Worm (Caenorhabditis elegans) whole organism, L4/young adult: ENCODE results near the gene srg-23.

Experiments used
- W03F9.2 ChIP-seq: fragments of 150-350 bp; optimal IDR thresholded peaks from 2 replicates; lab custom pipeline; 2014; ENCODE audit warnings: missing biosample characterization, missing genetic modification characterization
- dao-5 ChIP-seq: sonication (generic microtip); optimal IDR thresholded peaks from 2 replicates; lab custom pipeline; 2016; ENCODE audit warnings: missing genotype, missing genetic modification characterization, moderate library complexity, missing compliant biosample characterization
- him-1 ChIP-seq: sonication (generic microtip); optimal IDR thresholded peaks from 2 replicates; lab custom pipeline; 2016; ENCODE audit warnings: missing genotype, missing genetic modification reagents, missing genetic modification characterization, missing compliant biosample characterization

The srg-23 gene

DNA sequence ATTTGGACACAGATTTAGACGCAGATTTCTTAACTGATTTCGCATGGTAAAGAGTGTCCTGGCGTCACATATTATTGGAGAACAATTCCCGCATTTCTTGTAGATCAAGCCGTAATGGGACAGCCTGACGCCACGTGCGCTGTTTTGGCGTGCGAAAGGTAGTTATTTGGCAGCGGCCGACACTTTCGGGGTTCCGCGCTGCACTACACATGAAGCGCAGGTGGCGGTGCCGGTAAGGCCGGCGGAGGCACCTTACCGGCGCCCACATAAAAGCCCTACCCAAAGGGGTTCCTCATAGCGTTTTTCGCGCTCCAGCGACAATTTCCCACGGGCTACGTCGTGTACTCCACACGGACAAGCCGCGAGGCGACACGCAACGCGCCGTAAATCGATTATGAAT lies 14.1 kb upstream of the srg-23 start:
- TF ChIP-seq dao-5 = no peak
- TF ChIP-seq him-1 (tag; lab: Kevin White, UChicago) = no peak

ce11 chrII:3109533-3109932 lies 13.6 kb upstream of the srg-23 start:
- no peak for TF ChIP-seq him-1 (tag; lab: Kevin White, UChicago)
- TF ChIP-seq dao-5 = no peak
- TF ChIP-seq W03F9.2 = no peak

ce11 chrII:3108101-3108500 lies 12.1 kb upstream of the srg-23 start:
- no peak for TF ChIP-seq W03F9.2

- TF ChIP-seq dao-5 (no peak), him-1 (tag; lab: Kevin White, UChicago) (no peak), W03F9.2 (no peak)
Measured at ce11 chrII:3105765-3106164, 9.8 kb upstream of the srg-23 start, which contains the start of gene clec-122. Gene clec-122 (plus strand): TSS chrII:3106065.

DNA sequence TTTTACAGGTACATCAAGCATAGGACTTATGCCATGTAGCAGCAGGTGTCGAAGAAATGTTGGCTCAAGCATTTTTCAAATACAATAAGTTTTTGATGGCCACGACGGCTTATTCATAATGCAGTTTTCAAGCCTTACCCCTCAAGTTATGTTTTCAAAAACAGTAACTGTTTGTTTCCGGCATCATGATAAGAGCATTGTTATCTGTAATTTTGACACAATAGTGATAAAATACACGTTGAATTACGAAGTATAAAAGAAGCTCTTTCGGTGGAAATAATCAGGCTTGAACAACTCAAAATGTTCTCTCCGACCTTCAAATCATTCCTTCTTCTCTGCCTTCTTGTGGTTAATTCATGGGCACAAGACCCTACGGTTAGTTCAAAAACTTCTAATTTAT lies 6.1 kb upstream of the srg-23 start, which contains the start of gene clec-121:
TSS of gene clec-121 (plus strand) at position 301 of the 400 bp plus-strand sequence.
- TF ChIP-seq him-1 (tag; lab: Kevin White, UChicago) (no peak), dao-5 (no peak), W03F9.2 (no peak)

ce11 chrII:3100546-3100945 lies 4.6 kb upstream of the srg-23 start, which contains the start of gene srg-24:
Gene srg-24 (minus strand): TSS chrII:3100646.
- TF ChIP-seq W03F9.2 (no peak), dao-5 (no peak), him-1 (tag; lab: Kevin White, UChicago) (no peak)

DNA sequence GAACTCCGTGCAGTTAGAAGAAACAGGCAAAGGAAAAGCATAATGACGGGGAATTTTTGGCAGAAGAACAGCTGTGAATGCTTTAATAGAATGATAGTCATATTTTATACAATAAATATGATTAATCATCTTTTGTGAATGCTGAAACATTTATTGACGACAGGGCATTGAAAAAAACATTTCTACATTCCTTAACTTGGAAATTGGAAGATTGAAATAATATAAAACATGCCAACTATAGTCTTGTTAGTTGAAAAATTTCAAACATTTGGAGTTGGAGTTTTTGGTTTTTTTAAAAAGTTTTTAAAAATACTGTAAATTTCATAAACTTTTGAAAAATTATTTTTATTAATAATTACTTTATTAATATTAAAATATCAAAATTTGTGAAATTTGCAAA lies 897 bp upstream of the srg-23 start, which contains the start of gene Y25C1A.14:
TSS of gene Y25C1A.14 (minus strand) at position 101 of the 400 bp plus-strand sequence.
- TF ChIP-seq W03F9.2 (no peak), him-1 (tag; lab: Kevin White, UChicago) (no peak), dao-5 (no peak)

ce11 chrII:3093352-3093751 lies 2.6 kb downstream of the srg-23 start, which contains the start of gene srg-22:
Gene srg-22 (minus strand): TSS chrII:3093452.
- TF ChIP-seq him-1 (tag; lab: Kevin White, UChicago) (no peak), dao-5 (no peak), W03F9.2 (no peak)

DNA sequence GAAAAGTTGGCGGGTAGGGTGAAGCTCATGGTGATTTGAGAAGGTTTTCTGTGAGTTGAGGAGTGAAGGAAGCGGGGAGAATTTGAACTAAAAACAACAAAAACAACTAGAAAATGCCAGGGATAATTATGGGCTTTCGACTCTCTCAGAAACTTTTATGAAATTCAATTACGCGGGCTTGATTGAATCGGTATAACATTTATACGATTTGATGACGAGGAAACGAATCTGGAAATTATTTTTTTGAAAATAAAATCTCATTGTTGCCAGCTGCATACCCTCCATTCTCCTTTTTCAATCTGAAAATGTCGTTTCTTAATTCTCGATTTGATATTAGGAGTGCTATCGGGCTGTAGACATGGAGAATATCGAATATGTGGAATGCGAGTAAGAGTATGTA lies 4.7 kb downstream of the srg-23 start, which contains the start of gene srg-21:
TSS of gene srg-21 (minus strand) at position 101 of the 400 bp plus-strand sequence.
- no peak for TF ChIP-seq dao-5
- TF ChIP-seq W03F9.2 = no peak
- TF ChIP-seq him-1 (tag; lab: Kevin White, UChicago) = no peak

- TF ChIP-seq W03F9.2 = no peak
Measured at ce11 chrII:3087134-3087533, 8.8 kb downstream of the srg-23 start.

DNA sequence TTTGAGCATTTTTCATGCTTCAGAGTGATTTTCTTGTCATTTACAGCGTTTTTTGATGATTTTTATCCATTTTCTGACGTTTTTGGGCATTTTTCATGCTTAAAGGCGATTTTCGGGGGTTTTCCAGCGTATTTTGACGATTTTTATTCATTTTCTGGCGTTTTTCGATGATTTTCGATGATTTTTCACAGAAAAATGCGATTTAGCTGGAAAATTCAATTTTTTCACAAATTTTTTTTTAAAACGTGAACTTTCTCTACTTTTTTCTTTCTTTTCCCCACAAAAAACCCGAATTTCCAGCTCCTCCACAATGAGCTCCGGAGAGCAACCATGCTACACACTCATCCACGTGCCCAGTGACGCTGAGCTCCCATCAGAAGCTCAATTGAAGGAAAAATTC lies 17.5 kb downstream of the srg-23 start, which contains the start of gene copb-1:
TSS of gene copb-1 (plus strand) at position 301 of the 400 bp plus-strand sequence.
- no peak for TF ChIP-seq W03F9.2
- no peak for TF ChIP-seq him-1 (tag; lab: Kevin White, UChicago)
- no peak for TF ChIP-seq dao-5

- TF ChIP-seq him-1 (tag; lab: Kevin White, UChicago) (peak; percentile 70), dao-5 (no peak), W03F9.2 (peak; percentile 79)
Measured at ce11 chrII:3076915-3077314, 19.0 kb downstream of the srg-23 start, which contains the start of gene Y25C1A.8. Gene Y25C1A.8 (minus strand): TSS chrII:3076959.

DNA sequence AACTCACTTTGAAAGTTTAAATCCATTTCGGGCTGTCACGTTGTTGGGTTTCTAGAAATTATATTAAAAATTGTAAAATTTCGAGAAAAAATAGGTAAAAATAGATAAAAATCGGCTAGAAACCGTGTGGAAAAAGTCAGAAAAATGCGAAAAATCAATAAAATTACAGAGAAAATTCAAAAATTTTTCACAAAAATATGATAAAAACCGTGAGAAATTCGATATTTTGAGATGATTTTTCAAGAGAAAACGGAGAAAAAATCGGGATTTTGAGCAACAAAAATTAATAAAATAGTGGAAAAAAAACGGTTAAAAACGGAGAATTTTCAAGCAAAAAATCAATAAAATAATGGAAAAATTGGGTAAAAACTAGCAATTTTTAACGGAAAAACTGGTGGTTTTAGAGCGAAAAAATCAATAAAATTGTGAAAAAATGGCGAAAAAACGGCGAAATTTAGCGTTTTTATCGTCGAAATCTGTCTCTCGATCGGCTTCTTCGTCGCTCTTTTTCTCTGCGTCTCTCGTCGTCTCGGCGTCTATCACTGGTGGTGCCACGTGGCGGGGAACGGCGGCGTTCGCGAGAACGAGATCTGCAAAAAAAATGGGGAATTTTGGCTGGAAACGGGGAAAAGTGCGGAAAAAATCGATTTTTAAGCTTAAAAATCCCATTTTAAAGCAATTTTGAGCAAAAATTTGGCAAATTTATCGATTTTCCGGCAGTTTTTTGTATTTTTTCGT lies 24.8 kb downstream of the srg-23 start, which contains the start of gene Y25C1A.7:
TSS of gene Y25C1A.7 (minus strand) at position 51 of the 738 bp plus-strand sequence.
- TF ChIP-seq him-1 (tag; lab: Kevin White, UChicago) (no peak), W03F9.2 (no peak), dao-5 (no peak)

ce11 chrII:3070182-3070581 lies 25.8 kb downstream of the srg-23 start:
- TF ChIP-seq W03F9.2 = no peak
- no peak for TF ChIP-seq him-1 (tag; lab: Kevin White, UChicago)
- TF ChIP-seq dao-5 = no peak

DNA sequence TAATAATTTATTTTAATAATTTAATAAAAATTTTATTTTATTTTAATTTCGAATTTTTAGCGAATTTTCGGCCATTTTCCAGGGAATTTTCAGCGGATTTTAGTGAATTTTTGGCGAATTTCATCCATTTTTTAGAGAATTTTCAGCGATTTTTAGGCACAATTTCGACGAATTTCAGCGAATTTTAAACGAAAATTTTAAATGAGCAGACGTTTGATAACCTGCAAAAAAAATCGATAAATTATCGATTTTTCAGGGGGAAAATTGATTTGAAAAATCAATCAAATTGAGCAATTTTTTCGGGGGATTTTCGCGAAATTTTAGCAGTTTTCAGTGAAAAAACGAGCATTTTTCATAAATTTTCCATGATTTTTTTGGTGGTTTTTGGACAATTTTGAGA lies 27.3 kb downstream of the srg-23 start:
- no peak for TF ChIP-seq W03F9.2
- no peak for TF ChIP-seq him-1 (tag; lab: Kevin White, UChicago)
- no peak for TF ChIP-seq dao-5
